Worm (Caenorhabditis elegans) whole organism, dauer: ENCODE data around the gene R07E4.1.

Experiments used
- unc-62 ChIP-seq: sonication (generic microtip); optimal IDR thresholded peaks from 2 replicates; lab custom pipeline; 2017; ENCODE audit warnings: missing biosample characterization, missing genetic modification reagents, missing genetic modification characterization

Gene R07E4.1

ce11 chrX:5975228-5975627 is 16.3 kb downstream of the R07E4.1 start:
- no peak for TF ChIP-seq unc-62

ce11 chrX:5975726-5976125 is 16.8 kb downstream of the R07E4.1 start:
- TF ChIP-seq unc-62: no peak

- no peak for TF ChIP-seq unc-62
Measured at ce11 chrX:5976206-5976960, 17.5 kb downstream of the R07E4.1 start.

ce11 chrX:5977754-5978153 is 18.8 kb downstream of the R07E4.1 start, which contains the start of gene kin-2:
Gene kin-2, minus strand, starts transcription at chrX:5977854.
- TF ChIP-seq unc-62: no peak

ce11 chrX:5981698-5982097 is 22.8 kb downstream of the R07E4.1 start:
- TF ChIP-seq unc-62: no peak

- TF ChIP-seq unc-62: no peak
Measured at ce11 chrX:5982799-5983198, 23.9 kb downstream of the R07E4.1 start.

ce11 chrX:5983267-5983666 is 24.4 kb downstream of the R07E4.1 start:
- TF ChIP-seq unc-62: no peak

ce11 chrX:5984581-5985039 is 25.7 kb downstream of the R07E4.1 start, which contains the start of gene klp-13:
Gene klp-13, plus strand, starts transcription at chrX:5984989.
- TF ChIP-seq unc-62: no peak

- TF ChIP-seq unc-62: no peak
Measured at ce11 chrX:5985720-5986119, 26.8 kb downstream of the R07E4.1 start.

ce11 chrX:5987910-5988309 is 29.0 kb downstream of the R07E4.1 start:
- TF ChIP-seq unc-62: no peak

ce11 chrX:5992770-5993169 is 33.9 kb downstream of the R07E4.1 start, which contains the start of gene F22F4.5:
Gene F22F4.5, minus strand, starts transcription at chrX:5992870.
- TF ChIP-seq unc-62: no peak

ce11 chrX:5994004-5994403 is 35.1 kb downstream of the R07E4.1 start:
- TF ChIP-seq unc-62: no peak

ce11 chrX:5995613-5996206 is 36.8 kb downstream of the R07E4.1 start, which contains the start of gene inx-3:
Gene inx-3, plus strand, starts transcription at chrX:5996156.
- no peak for TF ChIP-seq unc-62

ce11 chrX:5999103-5999554 is 40.2 kb downstream of the R07E4.1 start, which contains the start of gene F22F4.9:
Gene F22F4.9, minus strand, starts transcription at chrX:5999504.
- no peak for TF ChIP-seq unc-62

- no peak for TF ChIP-seq unc-62
Measured at ce11 chrX:6001432-6001831, 42.5 kb downstream of the R07E4.1 start, which contains the start of gene F22F4.4. Gene F22F4.4, minus strand, starts transcription at chrX:6001532.

- TF ChIP-seq unc-62: no peak
Measured at ce11 chrX:6002479-6002878, 43.6 kb downstream of the R07E4.1 start.

ce11 chrX:6003853-6004252 is 44.9 kb downstream of the R07E4.1 start, which contains the start of gene sups-1:
Gene sups-1, plus strand, starts transcription at chrX:6004153.
- TF ChIP-seq unc-62: no peak

ce11 chrX:6004315-6004714 is 45.4 kb downstream of the R07E4.1 start:
- TF ChIP-seq unc-62: no peak
